Worm (Caenorhabditis elegans) whole organism, L4/young adult: ENCODE data around the gene srx-9.

Experiments
- W03F9.2 ChIP-seq: fragments of 150-350 bp; optimal IDR thresholded peaks from 2 replicates; lab custom pipeline; 2014; ENCODE audit warnings: missing biosample characterization, missing genetic modification characterization
- dao-5 ChIP-seq: sonication (generic microtip); optimal IDR thresholded peaks from 2 replicates; lab custom pipeline; 2016; ENCODE audit warnings: missing genotype, missing genetic modification characterization, moderate library complexity, missing compliant biosample characterization
- him-1 ChIP-seq: sonication (generic microtip); optimal IDR thresholded peaks from 2 replicates; lab custom pipeline; 2016; ENCODE audit warnings: missing genotype, missing genetic modification reagents, missing genetic modification characterization, missing compliant biosample characterization

DNA sequence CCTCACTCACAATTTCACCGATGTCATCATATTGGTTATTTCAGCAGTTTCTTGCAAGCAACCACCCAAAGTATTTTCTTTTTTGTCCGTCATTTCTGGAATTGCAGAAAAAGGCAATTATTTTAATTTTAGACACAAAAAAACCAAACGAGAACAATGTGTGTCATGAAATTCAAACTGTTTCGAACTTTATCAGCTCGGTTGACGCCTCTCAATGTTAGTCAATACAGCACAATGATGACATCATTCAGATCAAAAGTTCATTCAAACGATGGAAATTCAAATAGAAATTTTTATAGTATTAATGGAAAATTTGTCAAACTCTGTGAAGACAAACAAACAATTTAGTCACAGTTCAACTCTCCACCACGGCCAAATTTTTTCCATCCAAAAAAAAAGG is 3.3 kb downstream of the srx-9 start, which contains the start of gene fbxa-105:
- TF ChIP-seq dao-5, result no peak
- no peak for TF ChIP-seq him-1 (tag; lab: Kevin White, UChicago)
- no peak for TF ChIP-seq W03F9.2 (tag; lab: Kevin White, UChicago)
